Worm (Caenorhabditis elegans): ENCODE results near the gene F52E4.5.

Gene F52E4.5

ce11 chrX:3102817-3103216 lies 15.7 kb upstream of the F52E4.5 start (continued):
- TF ChIP-seq efl-3 (GFP tag; optimal IDR thresholded peaks at IDR 0.05) (no peak), lin-35 (GFP tag; optimal IDR thresholded peaks at IDR 0.05) (no peak), aly-2 (tag; optimal IDR thresholded peaks at IDR 0.05) (no peak), ces-1 (GFP tag; optimal IDR thresholded peaks at IDR 0.05) (no peak), xbp-1 (tag; optimal IDR thresholded peaks at IDR 0.05) (no peak), ceh-88 (GFP tag; IDR thresholded peaks at IDR 0.05) (no peak), C16A3.4 (tag; optimal IDR thresholded peaks at IDR 0.05) (no peak), pqm-1 (tag; optimal IDR thresholded peaks at IDR 0.05) (no peak), sup-37 (GFP tag; optimal IDR thresholded peaks at IDR 0.05) (no peak), sox-4 (tag; optimal IDR thresholded peaks at IDR 0.05) (no peak), nhr-84 (tag; optimal IDR thresholded peaks at IDR 0.05) (no peak), mab-9 (GFP tag; IDR thresholded peaks at IDR 0.05) (no peak), nhr-77 (tag; optimal IDR thresholded peaks at IDR 0.05) (no peak), egl-13 (tag; optimal IDR thresholded peaks at IDR 0.05) (no peak), nhr-28 (tag; optimal IDR thresholded peaks at IDR 0.05) (no peak), ceh-90 (tag; optimal IDR thresholded peaks at IDR 0.05) (no peak), hpl-2 (GFP tag; optimal IDR thresholded peaks at IDR 0.05) (no peak), elt-3 (tag; optimal IDR thresholded peaks at IDR 0.05) (no peak), pag-3 (tag; optimal IDR thresholded peaks at IDR 0.05; ENCODE audit: borderline replicate concordance, insufficient read depth) (no peak)

ce11 chrX:3102165-3102564 lies 15.0 kb upstream of the F52E4.5 start, which contains the start of gene ztf-13:
Gene ztf-13 (minus strand): TSS chrX:3102175.
- peak; percentile 10 for TF ChIP-seq nhr-90 (tag; optimal IDR thresholded peaks at IDR 0.05; ENCODE audit: poor library complexity)
- no peak for TF ChIP-seq skn-1 (tag; optimal IDR thresholded peaks at IDR 0.05)
- peak; percentile 6 for TF ChIP-seq jun-1 (tag; optimal IDR thresholded peaks at IDR 0.05)
- peak; percentile 28 for TF ChIP-seq lin-14 (GFP tag; optimal IDR thresholded peaks at IDR 0.05)
- peak; percentile 27 for TF ChIP-seq nhr-71 (tag; optimal IDR thresholded peaks at IDR 0.05)
- TF ChIP-seq grh-1 (GFP tag; IDR thresholded peaks at IDR 0.05), result no peak
- TF ChIP-seq elt-2 (tag; optimal IDR thresholded peaks at IDR 0.05), result peak; percentile 81
- no peak for TF ChIP-seq alr-1 (tag; optimal IDR thresholded peaks at IDR 0.05; ENCODE audit: borderline replicate concordance)
- no peak for TF ChIP-seq egl-13 (tag; optimal IDR thresholded peaks at IDR 0.05)
- TF ChIP-seq unc-98 (GFP tag; IDR thresholded peaks at IDR 0.05), result no peak
- no peak for TF ChIP-seq nhr-19 (GFP tag; conservative IDR thresholded peaks at IDR 0.05)
- no peak for TF ChIP-seq nhr-77 (tag; optimal IDR thresholded peaks at IDR 0.05)
- peak in 1 of 2 experiments; percentile 0 for TF ChIP-seq lin-35 (GFP tag; optimal IDR thresholded peaks at IDR 0.05)

DNA sequence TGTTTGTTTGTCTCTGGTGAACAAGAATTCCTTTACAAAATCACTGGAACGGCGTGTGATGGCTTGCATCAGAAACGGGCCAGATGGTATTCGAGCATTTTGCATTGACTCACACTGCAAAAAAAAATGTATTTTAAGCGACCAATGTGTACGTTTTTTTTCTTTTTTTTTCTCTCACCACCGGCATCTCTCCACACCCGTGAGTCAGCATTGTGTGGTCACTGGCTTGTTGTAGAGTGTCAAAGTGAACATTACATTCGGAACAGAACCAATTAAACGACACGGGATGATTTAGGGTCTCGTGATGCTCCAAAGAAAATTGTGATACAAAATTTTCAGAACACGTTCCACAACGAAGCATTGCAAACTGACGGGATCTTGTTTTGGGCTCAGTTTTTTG lies 14.4 kb upstream of the F52E4.5 start:
- TF ChIP-seq efl-1 (optimal IDR thresholded peaks at IDR 0.05) (no peak), efl-1 (GFP tag; optimal IDR thresholded peaks at IDR 0.05 in 1 of 2) (peak in 1 of 2 experiments; percentile 73), lin-13 (GFP tag; optimal IDR thresholded peaks at IDR 0.05) (no peak)

- peak; percentile 86 for TF ChIP-seq nhr-19 (GFP tag; conservative IDR thresholded peaks at IDR 0.05)
- TF ChIP-seq fos-1 (tag; optimal IDR thresholded peaks at IDR 0.05), result peak; percentile 79
- peak in 3 of 6 experiments; percentile 27 to 91 (median 45) for TF ChIP-seq elt-3 (tag; optimal IDR thresholded peaks at IDR 0.05)
- peak; percentile 41 for TF ChIP-seq jun-1 (tag; optimal IDR thresholded peaks at IDR 0.05)
- no peak for TF ChIP-seq pag-3 (tag; optimal IDR thresholded peaks at IDR 0.05; ENCODE audit: borderline replicate concordance, insufficient read depth)
- no peak for TF ChIP-seq mef-2 (tag; optimal IDR thresholded peaks at IDR 0.05)
- TF ChIP-seq pax-3 (tag; optimal IDR thresholded peaks at IDR 0.05), result peak; percentile 62
- TF ChIP-seq efl-1 (optimal IDR thresholded peaks at IDR 0.05), result peak; percentile 75 to 79
- peak; percentile 64 to 96 for TF ChIP-seq efl-1 (GFP tag; optimal IDR thresholded peaks at IDR 0.05 in 1 of 2)
- peak; percentile 85 to 89 for TF ChIP-seq lsy-2 (tag; optimal IDR thresholded peaks at IDR 0.05)
- TF ChIP-seq nhr-11 (tag; optimal IDR thresholded peaks at IDR 0.05), result peak; percentile 65
- peak; percentile 81 for TF ChIP-seq nhr-77 (tag; optimal IDR thresholded peaks at IDR 0.05)
- no peak for TF ChIP-seq alr-1 (tag; optimal IDR thresholded peaks at IDR 0.05; ENCODE audit: borderline replicate concordance)
- TF ChIP-seq elt-2 (tag; optimal IDR thresholded peaks at IDR 0.05), result peak; percentile 85
- peak; percentile 88 for TF ChIP-seq nhr-85 (tag)
- TF ChIP-seq unc-98 (GFP tag; IDR thresholded peaks at IDR 0.05), result no peak
- TF ChIP-seq sox-4 (tag; optimal IDR thresholded peaks at IDR 0.05), result peak; percentile 15
- TF ChIP-seq rnt-1 (tag; optimal IDR thresholded peaks at IDR 0.05), result peak; percentile 94
- peak; percentile 29 for TF ChIP-seq ama-1 (optimal IDR thresholded peaks at IDR 0.05)
- TF ChIP-seq lin-15B (tag; optimal IDR thresholded peaks at IDR 0.05), result no peak
- peak; percentile 40 for TF ChIP-seq aha-1 (tag; optimal IDR thresholded peaks at IDR 0.05)
- TF ChIP-seq ces-1 (GFP tag; optimal IDR thresholded peaks at IDR 0.05), result no peak
- TF ChIP-seq nhr-76 (tag; optimal IDR thresholded peaks at IDR 0.05), result peak; percentile 16
- peak; percentile 74 to 89 for TF ChIP-seq lin-35 (GFP tag; optimal IDR thresholded peaks at IDR 0.05)
- no peak for TF ChIP-seq sptf-1 (tag; optimal IDR thresholded peaks at IDR 0.05)
- peak; percentile 66 for TF ChIP-seq ceh-8 (GFP tag; optimal IDR thresholded peaks at IDR 0.05)
- peak; percentile 70 for TF ChIP-seq grh-1 (GFP tag; IDR thresholded peaks at IDR 0.05)
- peak; percentile 64 for TF ChIP-seq skn-1 (tag; optimal IDR thresholded peaks at IDR 0.05)
- peak; percentile 48; the same call in 1 of the 2 replicates for TF ChIP-seq ceh-88 (GFP tag; IDR thresholded peaks at IDR 0.05)
Observed at ce11 chrX:3099832-3100231, 12.7 kb upstream of the F52E4.5 start, which contains the start of gene sec-3. Gene sec-3 (minus strand): TSS chrX:3099852.

Data from whole organism, L1 larva.